Worm (Caenorhabditis elegans) whole organism, midembryonic: ENCODE data around the gene srd-4.

Experiments used
- T22C8.4 ChIP-seq: fragments of 200-800 bp; sonication (Bioruptor generic); IDR thresholded peaks from 2 replicates; pipeline ENCODE4 v1.3.6; 2022; ENCODE audit warnings: missing genetic modification characterization, missing compliant biosample characterization
- cog-1 ChIP-seq: sonication (generic microtip); optimal IDR thresholded peaks from 2 replicates; lab custom pipeline; 2016; ENCODE audit warnings: missing genetic modification characterization, missing compliant biosample characterization
- flt-1 ChIP-seq: fragments of 200-800 bp; sonication (Bioruptor generic); IDR thresholded peaks from 2 replicates; pipeline ENCODE4 v1.3.6; 2022; ENCODE audit warnings: missing genetic modification characterization, missing compliant biosample characterization
- tab-1 ChIP-seq: fragments of 200-800 bp; sonication (Bioruptor generic); IDR thresholded peaks from 2 replicates; pipeline ENCODE4 v1.3.6; 2022; ENCODE audit warnings: missing genetic modification characterization, missing compliant biosample characterization
- ztf-29 ChIP-seq: fragments of 200-800 bp; sonication (Bioruptor generic); IDR thresholded peaks from 2 replicates; pipeline ENCODE4 v1.3.6; 2022; ENCODE audit warnings: missing genetic modification reagents, missing genetic modification characterization, missing compliant biosample characterization

- TF ChIP-seq ztf-29 (GFP tag; lab: Robert Waterston, UW): no peak
- TF ChIP-seq T22C8.4 (GFP tag; lab: Robert Waterston, UW): no peak
- no peak for TF ChIP-seq flt-1 (GFP tag; lab: Robert Waterston, UW)
- TF ChIP-seq cog-1 (tag; lab: Kevin White, UChicago): no peak
- TF ChIP-seq tab-1 (GFP tag; lab: Robert Waterston, UW): no peak
These were observed 25.2 kb downstream of the srd-4 start for ce11 chrV:12209951-12210350.
